Worm (Caenorhabditis elegans) whole organism, young adult: ENCODE results near the gene snf-5.

Source experiments
- F10E7.11 ChIP-seq: sonication (generic microtip); optimal IDR thresholded peaks from 2 replicates; lab custom pipeline; 2017; ENCODE audit warnings: mild to moderate bottlenecking, missing genetic modification characterization, moderate library complexity, missing compliant biosample characterization
- F33H1.4 ChIP-seq: fragments of 200-800 bp; sonication (Bioruptor generic); IDR thresholded peaks from 2 replicates; pipeline ENCODE4 v1.3.6; 2022; ENCODE audit warnings: missing genetic modification reagents, missing genetic modification characterization, missing compliant biosample characterization
- F52B5.7 ChIP-seq: sonication (generic microtip); optimal IDR thresholded peaks from 2 replicates; lab custom pipeline; 2016; ENCODE audit warnings: mild to moderate bottlenecking, missing genetic modification characterization, missing compliant biosample characterization
- K12H6.12 ChIP-seq: fragments of 200-800 bp; sonication (Bioruptor generic); optimal IDR thresholded peaks from 2 replicates; lab custom pipeline; 2018; ENCODE audit warnings: mild to moderate bottlenecking, missing genetic modification characterization, missing compliant biosample characterization
- T26A5.8 ChIP-seq: sonication (generic microtip); optimal IDR thresholded peaks from 2 replicates; lab custom pipeline; 2016; ENCODE audit warnings: missing genetic modification characterization, missing compliant biosample characterization
- Y79H2A.3 ChIP-seq: fragments of 200-800 bp; sonication (Bioruptor generic); conservative IDR thresholded peaks from 2 replicates; pipeline ENCODE4 v1.3.6; 2022; ENCODE audit warnings: missing genetic modification reagents, missing genetic modification characterization, missing compliant biosample characterization
- Y95B8A.8 ChIP-seq: fragments of 200-800 bp; sonication (Bioruptor generic); IDR thresholded peaks from 2 replicates; pipeline ENCODE4 v1.3.6; 2022; ENCODE audit warnings: missing genetic modification reagents, missing genetic modification characterization, missing compliant biosample characterization
- aptf-2 ChIP-seq: fragments of 200-800 bp; sonication (Bioruptor generic); conservative IDR thresholded peaks from 2 replicates; pipeline ENCODE4 v1.3.6; 2022; ENCODE audit warnings: missing genetic modification reagents, missing genetic modification characterization, missing compliant biosample characterization
- attf-6 ChIP-seq: fragments of 200-800 bp; sonication (Bioruptor generic); IDR thresholded peaks from 2 replicates; pipeline ENCODE4 v1.3.6; 2022; ENCODE audit warnings: missing genetic modification reagents, missing genetic modification characterization, missing compliant biosample characterization
- ceh-40 ChIP-seq: fragments of 200-800 bp; sonication (Bioruptor generic); IDR thresholded peaks from 2 replicates; pipeline ENCODE4 v1.3.6; 2022; ENCODE audit warnings: missing genetic modification characterization, missing compliant biosample characterization
- die-1 ChIP-seq: sonication (generic microtip); optimal IDR thresholded peaks from 2 replicates; lab custom pipeline; 2016; ENCODE audit warnings: missing genotype, mild to moderate bottlenecking, missing genetic modification characterization, missing compliant biosample characterization
- dpl-1 ChIP-seq: fragments of 150-350 bp; optimal IDR thresholded peaks from 2 replicates; lab custom pipeline; 2014; ENCODE audit warnings: missing biosample characterization, missing genetic modification reagents, missing genetic modification characterization
- egl-44 ChIP-seq: fragments of 200-800 bp; sonication (Bioruptor generic); IDR thresholded peaks from 2 replicates; pipeline ENCODE4 v1.3.6; 2022; ENCODE audit warnings: missing genetic modification reagents, missing genetic modification characterization, missing compliant biosample characterization
- ekl-4 ChIP-seq: fragments of 200-800 bp; sonication (Bioruptor generic); IDR thresholded peaks from 2 replicates; pipeline ENCODE4 v1.3.6; 2022; ENCODE audit warnings: missing genetic modification reagents, missing genetic modification characterization, missing compliant biosample characterization
- him-1 ChIP-seq: sonication (generic microtip); optimal IDR thresholded peaks from 2 replicates; lab custom pipeline; 2016; ENCODE audit warnings: missing genotype, missing genetic modification reagents, missing genetic modification characterization, missing compliant biosample characterization
- hrde-1 ChIP-seq: sonication (generic microtip); optimal IDR thresholded peaks from 2 replicates; lab custom pipeline; 2016; ENCODE audit warnings: missing genetic modification characterization, mild to moderate bottlenecking, missing compliant biosample characterization, moderate library complexity, missing genotype, missing genetic modification reagents, borderline replicate concordance
- hsf-1 ChIP-seq: fragments of 200-800 bp; sonication (Bioruptor generic); IDR thresholded peaks from 2 replicates; pipeline ENCODE4 v1.3.6; 2022; ENCODE audit warnings: missing genetic modification reagents, missing genetic modification characterization, missing compliant biosample characterization
- lsl-1 ChIP-seq: fragments of 200-800 bp; sonication (Bioruptor generic); optimal IDR thresholded peaks from 2 replicates; lab custom pipeline; 2018; ENCODE audit warnings: mild to moderate bottlenecking, missing genetic modification characterization, moderate library complexity, missing compliant biosample characterization
- madf-10 ChIP-seq: sonication (generic microtip); optimal IDR thresholded peaks from 2 replicates; lab custom pipeline; 2016; ENCODE audit warnings: mild to moderate bottlenecking, missing genetic modification characterization, missing compliant biosample characterization
- madf-3 ChIP-seq: fragments of 200-800 bp; sonication (Bioruptor generic); IDR thresholded peaks from 2 replicates; pipeline ENCODE4 v1.3.6; 2022; ENCODE audit warnings: missing genetic modification reagents, missing genetic modification characterization, missing compliant biosample characterization
- madf-6 ChIP-seq: fragments of 200-800 bp; sonication (Bioruptor generic); IDR thresholded peaks from 2 replicates; pipeline ENCODE4 v1.3.6; 2022; ENCODE audit warnings: missing genetic modification reagents, missing genetic modification characterization, missing compliant biosample characterization
- mcd-1 ChIP-seq: fragments of 200-800 bp; sonication (Bioruptor generic); IDR thresholded peaks from 2 replicates; pipeline ENCODE4 v1.3.6; 2022; ENCODE audit warnings: missing genetic modification reagents, missing genetic modification characterization, missing compliant biosample characterization
- mxl-1 ChIP-seq: sonication (generic microtip); optimal IDR thresholded peaks from 2 replicates; lab custom pipeline; 2016; ENCODE audit warnings: missing genetic modification characterization, missing compliant biosample characterization
- nfya-1 ChIP-seq: sonication (generic microtip); optimal IDR thresholded peaks from 2 replicates; lab custom pipeline; 2017; ENCODE audit warnings: antibody characterized with exemption, missing compliant biosample characterization, missing genetic modification characterization, borderline replicate concordance; ENCODE audit not compliant: insufficient read depth
- nfyb-1 ChIP-seq: fragments of 200-800 bp; sonication (Bioruptor generic); IDR thresholded peaks from 2 replicates; pipeline ENCODE4 v1.3.6; 2022; ENCODE audit warnings: missing genetic modification reagents, missing genetic modification characterization, missing compliant biosample characterization
- nhr-179 ChIP-seq: sonication (generic microtip); optimal IDR thresholded peaks from 2 replicates; lab custom pipeline; 2016; ENCODE audit warnings: mild to moderate bottlenecking, missing genetic modification characterization, missing compliant biosample characterization
- nhr-80 ChIP-seq: sonication (generic microtip); optimal IDR thresholded peaks from 2 replicates; lab custom pipeline; 2016; ENCODE audit warnings: missing genetic modification characterization, missing compliant biosample characterization
- nhr-90 ChIP-seq: sonication (generic microtip); optimal IDR thresholded peaks from 2 replicates; lab custom pipeline; 2016; ENCODE audit warnings: missing genotype, mild to moderate bottlenecking, missing genetic modification characterization, missing compliant biosample characterization
- pha-4 ChIP-seq: fragments of 150-350 bp; sonication (generic microtip); optimal IDR thresholded peaks from 2 replicates; lab custom pipeline; 2014; ENCODE audit warnings: missing biosample characterization, missing genetic modification reagents, missing genetic modification characterization
- unc-130 ChIP-seq: sonication (generic microtip); optimal IDR thresholded peaks from 2 replicates; lab custom pipeline; 2016; ENCODE audit warnings: missing genetic modification reagents, missing genetic modification characterization, missing compliant biosample characterization
- zfh-2 ChIP-seq: fragments of 200-800 bp; sonication (Bioruptor generic); conservative IDR thresholded peaks from 2 replicates; pipeline ENCODE4 v1.3.6; 2022; ENCODE audit warnings: missing genetic modification reagents, missing genetic modification characterization, missing compliant biosample characterization
- zim-3 ChIP-seq: sonication (generic microtip); optimal IDR thresholded peaks from 2 replicates; lab custom pipeline; 2017; ENCODE audit warnings: mild to moderate bottlenecking, missing genetic modification characterization, moderate library complexity, missing compliant biosample characterization
- ztf-18 ChIP-seq: sonication (generic microtip); optimal IDR thresholded peaks from 2 replicates; lab custom pipeline; 2016; ENCODE audit warnings: missing genotype, mild to moderate bottlenecking, missing genetic modification characterization, missing compliant biosample characterization
- ztf-28 ChIP-seq: fragments of 200-800 bp; sonication (Bioruptor generic); IDR thresholded peaks from 2 replicates; pipeline ENCODE4 v1.3.6; 2022; ENCODE audit warnings: missing genetic modification reagents, missing genetic modification characterization, missing compliant biosample characterization

The snf-5 gene

ce11 chrII:12878071-12878668 is 12.6 kb upstream of the snf-5 start, which contains the start of gene gsy-1:
Gene gsy-1, minus strand, starts transcription at chrII:12878121.
- TF ChIP-seq lsl-1 (GFP tag; lab: Kevin White, UChicago), result no peak
- no peak for TF ChIP-seq hrde-1 (tag; lab: Kevin White, UChicago)
- TF ChIP-seq T26A5.8 (tag; lab: Kevin White, UChicago), result no peak
- no peak for TF ChIP-seq ceh-40
- TF ChIP-seq mcd-1 (GFP tag; lab: Robert Waterston, UW), result no peak
- 0 out of 2 replicates have a peak, but pooled peaks have one; percentile 48 for TF ChIP-seq nfyb-1 (GFP tag; lab: Robert Waterston, UW)
- no peak for TF ChIP-seq ztf-28 (GFP tag; lab: Robert Waterston, UW)
- TF ChIP-seq zim-3, result no peak
- TF ChIP-seq madf-6 (GFP tag; lab: Robert Waterston, UW), result 0 out of 2 replicates have a peak, but pooled peaks have one; percentile 17
- TF ChIP-seq unc-130 (GFP tag; lab: Kevin White, UChicago), result no peak
- TF ChIP-seq zfh-2 (GFP tag; lab: Robert Waterston, UW), result no peak

ce11 chrII:12866079-12866478 is 494 bp upstream of the snf-5 start:
- TF ChIP-seq nhr-90 (tag; lab: Kevin White, UChicago), result no peak
- peak; percentile 18; the same call in 1 of the 2 replicates for TF ChIP-seq ekl-4 (GFP tag; lab: Robert Waterston, UW)
- peak; percentile 36; the same call in 1 of the 2 replicates for TF ChIP-seq attf-6 (GFP tag; lab: Robert Waterston, UW)
- TF ChIP-seq nhr-80 (tag; lab: Kevin White, UChicago), result no peak
- TF ChIP-seq nhr-179 (tag; lab: Kevin White, UChicago), result no peak
- 0 out of 2 replicates have a peak, but pooled peaks have one; percentile 15 for TF ChIP-seq nfyb-1 (GFP tag; lab: Robert Waterston, UW)
- 0 out of 2 replicates have a peak, but pooled peaks have one; percentile 30 for TF ChIP-seq hsf-1 (GFP tag; lab: Robert Waterston, UW)
- 0 out of 2 replicates have a peak, but pooled peaks have one; percentile 5 for TF ChIP-seq F33H1.4 (GFP tag; lab: Robert Waterston, UW)
- TF ChIP-seq F52B5.7 (tag; lab: Kevin White, UChicago), result peak; percentile 17
- no peak for TF ChIP-seq Y79H2A.3
- TF ChIP-seq aptf-2 (GFP tag; lab: Robert Waterston, UW), result 0 out of 2 replicates have a peak, but pooled peaks have one; percentile 10
- peak; percentile 78; the same call in 1 of the 2 replicates for TF ChIP-seq madf-3 (GFP tag; lab: Robert Waterston, UW)

- TF ChIP-seq mxl-1 (no peak), nfya-1 (tag; lab: Kevin White, UChicago) (no peak), pha-4 (tag; lab: Kevin White, UChicago) (no peak), him-1 (tag; lab: Kevin White, UChicago) (no peak), ekl-4 (GFP tag; lab: Robert Waterston, UW) (no peak), ztf-18 (tag; lab: Kevin White, UChicago) (no peak), die-1 (tag; lab: Kevin White, UChicago) (no peak), madf-10 (no peak), K12H6.12 (no peak), Y95B8A.8 (GFP tag; lab: Robert Waterston, UW) (no peak), egl-44 (no peak), mcd-1 (GFP tag; lab: Robert Waterston, UW) (no peak)
Observed at ce11 chrII:12855900-12856299, 9.7 kb downstream of the snf-5 start, which contains the start of gene Y46G5A.29. Gene Y46G5A.29, plus strand, starts transcription at chrII:12856200.

ce11 chrII:12850129-12850528 is 15.5 kb downstream of the snf-5 start, which contains the start of gene Y46G5A.28:
Gene Y46G5A.28, plus strand, starts transcription at chrII:12850429.
- TF ChIP-seq dpl-1 (GFP tag; lab: Kevin White, UChicago), result no peak
- TF ChIP-seq nhr-80 (tag; lab: Kevin White, UChicago), result no peak
- no peak for TF ChIP-seq F10E7.11 (tag; lab: Kevin White, UChicago)
- TF ChIP-seq him-1 (tag; lab: Kevin White, UChicago), result no peak
